Worm (Caenorhabditis elegans): ENCODE measurements around the gene clc-32.

Gene clc-32

ce11 chrV:16142371-16142770 lies 1.4 kb upstream of the clc-32 start, which contains the start of gene fbxa-18:
Gene fbxa-18, plus strand, starts transcription at chrV:16142671.
- TF ChIP-seq daf-19 (GFP tag; conservative IDR thresholded peaks at IDR 0.05) (no peak), fkh-10 (GFP tag; optimal IDR thresholded peaks at IDR 0.05) (no peak), D1046.2 (GFP tag; IDR thresholded peaks at IDR 0.05) (no peak), madf-5 (GFP tag; IDR thresholded peaks at IDR 0.05) (no peak), T26A8.4 (GFP tag; IDR thresholded peaks at IDR 0.05) (no peak), cey-2 (tag; optimal IDR thresholded peaks at IDR 0.05; ENCODE audit: borderline replicate concordance, insufficient read depth) (no peak), F37D6.2 (tag; optimal IDR thresholded peaks at IDR 0.05) (no peak), hif-1 (tag; optimal IDR thresholded peaks at IDR 0.05) (no peak), Y75B8A.6 (GFP tag; IDR thresholded peaks at IDR 0.05) (no peak), attf-4 (tag; optimal IDR thresholded peaks at IDR 0.05) (no peak)

- TF ChIP-seq zfp-3 (GFP tag; conservative IDR thresholded peaks at IDR 0.05) (no peak), nhr-10 (tag; optimal IDR thresholded peaks at IDR 0.05) (no peak)
Measured at ce11 chrV:16139529-16139928, 1.4 kb downstream of the clc-32 start, which contains the start of gene clc-11. Gene clc-11, minus strand, starts transcription at chrV:16139629.

ce11 chrV:16137043-16137442 lies 3.9 kb downstream of the clc-32 start, which contains the start of gene F44G3.7:
Gene F44G3.7, minus strand, starts transcription at chrV:16137143.
- TF ChIP-seq ceh-62 (tag; optimal IDR thresholded peaks at IDR 0.05), result no peak
- TF ChIP-seq lin-1 (GFP tag; IDR thresholded peaks at IDR 0.05), result no peak
- no peak for TF ChIP-seq D1046.2 (GFP tag; IDR thresholded peaks at IDR 0.05)
- no peak for TF ChIP-seq nhr-48 (tag; optimal IDR thresholded peaks at IDR 0.05)
- TF ChIP-seq mxl-3 (GFP tag; optimal IDR thresholded peaks at IDR 0.05), result no peak
- TF ChIP-seq daf-12 (tag; optimal IDR thresholded peaks at IDR 0.05), result no peak
- TF ChIP-seq nhr-76 (tag; optimal IDR thresholded peaks at IDR 0.05), result no peak
- TF ChIP-seq tag-97 (GFP tag; IDR thresholded peaks at IDR 0.05), result no peak
- TF ChIP-seq nhr-25 (tag; optimal IDR thresholded peaks at IDR 0.05; ENCODE audit: borderline replicate concordance, insufficient read depth), result no peak

ce11 chrV:16132705-16133104 lies 8.3 kb downstream of the clc-32 start, which contains the start of gene fbxa-144:
Gene fbxa-144, minus strand, starts transcription at chrV:16132805.
- no peak for TF ChIP-seq ctbp-1 (GFP tag; IDR thresholded peaks at IDR 0.05)
- TF ChIP-seq daf-12 (tag; optimal IDR thresholded peaks at IDR 0.05), result no peak
- no peak for TF ChIP-seq ZK337.2 (GFP tag; IDR thresholded peaks at IDR 0.05)
- no peak for TF ChIP-seq egl-27 (tag; optimal IDR thresholded peaks at IDR 0.05)
- no peak for TF ChIP-seq duxl-1 (tag; optimal IDR thresholded peaks at IDR 0.05; ENCODE audit: poor library complexity)
- TF ChIP-seq hif-1 (tag; optimal IDR thresholded peaks at IDR 0.05), result no peak
- no peak for TF ChIP-seq hlh-11 (tag; optimal IDR thresholded peaks at IDR 0.05)
- no peak for TF ChIP-seq nhr-102 (tag; optimal IDR thresholded peaks at IDR 0.05)
- no peak for TF ChIP-seq gei-8 (GFP tag; optimal IDR thresholded peaks at IDR 0.05)
- no peak for TF ChIP-seq madf-5 (GFP tag; IDR thresholded peaks at IDR 0.05)
- no peak for TF ChIP-seq nhr-41 (GFP tag; IDR thresholded peaks at IDR 0.05)
- no peak for TF ChIP-seq nhr-25 (tag; optimal IDR thresholded peaks at IDR 0.05; ENCODE audit: borderline replicate concordance, insufficient read depth)

ce11 chrV:16132215-16132614 lies 8.8 kb downstream of the clc-32 start:
- TF ChIP-seq zfp-3 (GFP tag; conservative IDR thresholded peaks at IDR 0.05) (no peak), mxl-3 (GFP tag; optimal IDR thresholded peaks at IDR 0.05) (no peak), unc-62 (GFP tag; optimal IDR thresholded peaks at IDR 0.05 in 1 of 2) (peak in 1 of 2 experiments; percentile 7), unc-62 (tag; optimal IDR thresholded peaks at IDR 0.05) (no peak), daf-8 (GFP tag; IDR thresholded peaks at IDR 0.05) (no peak), Y5F2A.4 (GFP tag; optimal IDR thresholded peaks at IDR 0.05) (no peak), fkh-10 (GFP tag; optimal IDR thresholded peaks at IDR 0.05) (no peak)
